Fruit fly (Drosophila melanogaster) whole organism: Measurements from ENCODE around the gene CG11342.

Source experiments
- pan ChIP-seq: fragments of >200 bp; optimal IDR thresholded peaks from 2 replicates; lab custom pipeline; 2017
- usp ChIP-seq: fragments of >200 bp; optimal IDR thresholded peaks from 2 replicates; lab custom pipeline; 2017; ENCODE audit warnings: missing biosample characterization, missing genetic modification characterization, mixed read lengths

DNA sequence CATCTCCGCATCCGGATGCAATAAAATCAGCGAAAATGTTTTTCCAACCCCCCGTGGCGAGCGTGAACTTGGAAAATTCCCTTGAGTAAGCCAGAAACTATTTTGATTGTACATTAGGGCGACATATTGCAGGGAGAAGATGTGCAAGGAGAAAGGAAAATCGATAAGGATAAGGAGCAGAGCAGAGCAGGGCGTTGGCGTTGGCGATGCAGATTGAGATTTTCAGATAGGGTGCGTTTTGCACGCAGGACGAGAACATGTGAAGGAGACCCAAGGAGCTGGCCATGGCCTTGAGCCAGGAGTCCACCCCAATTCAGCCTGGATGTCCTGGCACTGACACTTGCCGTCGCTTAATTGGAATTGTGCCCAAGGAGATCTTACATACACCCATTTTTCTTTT, 10.3 kb downstream of the CG11342 start:
- no peak for TF ChIP-seq usp (GFP tag; lab: Kevin White, UChicago)
- no peak for TF ChIP-seq pan (lab: Kevin White, UChicago)
